Worm (Caenorhabditis elegans) whole organism, mixed stage, embryonic: ENCODE measurements around the gene T24C4.2.

ENCODE experiments used
- lsy-2 ChIP-seq: fragments of 150-350 bp; optimal IDR thresholded peaks from 2 replicates; lab custom pipeline; 2014; ENCODE audit warnings: missing biosample characterization, missing genetic modification characterization
- sem-2 ChIP-seq: fragments of 200-800 bp; sonication (Bioruptor generic); optimal IDR thresholded peaks from 2 replicates; lab custom pipeline; 2018; ENCODE audit warnings: mild to moderate bottlenecking, missing genetic modification characterization, missing compliant biosample characterization
- ztf-11 ChIP-seq: fragments of 150-350 bp; optimal IDR thresholded peaks from 2 replicates; lab custom pipeline; 2014; ENCODE audit warnings: missing biosample characterization, missing genetic modification characterization

- TF ChIP-seq ztf-11 (tag; lab: Kevin White, UChicago) (no peak), sem-2 (GFP tag; lab: Kevin White, UChicago) (no peak), lsy-2 (tag; lab: Kevin White, UChicago) (no peak)
Observed at ce11 chrIII:883595-883994, 13.8 kb upstream of the T24C4.2 start.
